Worm (Caenorhabditis elegans) whole organism, early embryonic: ENCODE results near the gene str-101.

Experiments used
- B0310.2 ChIP-seq: sonication (generic microtip); optimal IDR thresholded peaks from 2 replicates; lab custom pipeline; 2016; ENCODE audit warnings: mild to moderate bottlenecking, missing genetic modification characterization, missing compliant biosample characterization
- F13C5.2 ChIP-seq: sonication (generic microtip); optimal IDR thresholded peaks from 2 replicates; lab custom pipeline; 2017; ENCODE audit warnings: mild to moderate bottlenecking, missing genetic modification characterization, inconsistent platforms, missing compliant biosample characterization
- aly-1 ChIP-seq: sonication (generic microtip); optimal IDR thresholded peaks from 2 replicates; lab custom pipeline; 2016; ENCODE audit warnings: missing genetic modification characterization, missing compliant biosample characterization
- ama-1 ChIP-seq: fragments of 150-350 bp; optimal IDR thresholded peaks from 2 replicates; lab custom pipeline; 2014
- ceh-13 ChIP-seq: fragments of 200-800 bp; sonication (Bioruptor generic); optimal IDR thresholded peaks from 2 replicates; lab custom pipeline; 2018; ENCODE audit warnings: mild to moderate bottlenecking, missing genetic modification characterization, missing compliant biosample characterization
- ceh-36 ChIP-seq: sonication (generic microtip); optimal IDR thresholded peaks from 2 replicates; lab custom pipeline; 2016; ENCODE audit warnings: missing genetic modification characterization, inconsistent platforms, missing compliant biosample characterization
- ets-7 ChIP-seq: sonication (generic microtip); optimal IDR thresholded peaks from 2 replicates; lab custom pipeline; 2016; ENCODE audit warnings: missing genotype, missing genetic modification characterization, missing compliant biosample characterization
- flt-1 ChIP-seq: fragments of 200-800 bp; sonication (Bioruptor generic); IDR thresholded peaks from 2 replicates; pipeline ENCODE4 v1.3.6; 2022; ENCODE audit warnings: missing genetic modification characterization, missing compliant biosample characterization
- hmbx-1 ChIP-seq: sonication (generic microtip); optimal IDR thresholded peaks from 2 replicates; lab custom pipeline; 2016; ENCODE audit warnings: mild to moderate bottlenecking, missing genetic modification characterization, missing compliant biosample characterization
- hmg-4 ChIP-seq: fragments of 200-800 bp; sonication (Bioruptor generic); optimal IDR thresholded peaks from 2 replicates; lab custom pipeline; 2018; ENCODE audit warnings: mild to moderate bottlenecking, missing genetic modification characterization, missing compliant biosample characterization
- hnd-1 ChIP-seq: sonication (generic microtip); optimal IDR thresholded peaks from 2 replicates; lab custom pipeline; 2016; ENCODE audit warnings: missing genetic modification characterization, missing compliant biosample characterization
- pes-1 ChIP-seq: fragments of 200-800 bp; sonication (Bioruptor generic); IDR thresholded peaks from 2 replicates; pipeline ENCODE4 v1.3.6; 2022; ENCODE audit warnings: missing genetic modification reagents, missing genetic modification characterization, missing compliant biosample characterization
- scrt-1 ChIP-seq: fragments of 200-800 bp; sonication (Bioruptor generic); IDR thresholded peaks from 2 replicates; pipeline ENCODE4 v1.3.6; 2022; ENCODE audit warnings: missing genetic modification characterization, missing compliant biosample characterization
- sea-1 ChIP-seq: fragments of 200-800 bp; sonication (Bioruptor generic); conservative IDR thresholded peaks from 2 replicates; pipeline ENCODE4 v1.3.6; 2022; ENCODE audit warnings: missing genetic modification characterization, missing compliant biosample characterization
- tbx-11 ChIP-seq: fragments of 200-800 bp; sonication (Bioruptor generic); IDR thresholded peaks from 2 replicates; pipeline ENCODE4 v1.3.6; 2022; ENCODE audit warnings: missing genetic modification characterization, missing compliant biosample characterization
- tbx-37 ChIP-seq: fragments of 200-800 bp; sonication (Bioruptor generic); conservative IDR thresholded peaks from 2 replicates; pipeline ENCODE4 v1.3.6; 2022; ENCODE audit warnings: missing genetic modification reagents, missing genetic modification characterization, missing compliant biosample characterization
- tra-4 ChIP-seq: sonication (generic microtip); optimal IDR thresholded peaks from 2 replicates; lab custom pipeline; 2017; ENCODE audit warnings: missing genetic modification characterization, missing compliant biosample characterization

str-101 gene

DNA sequence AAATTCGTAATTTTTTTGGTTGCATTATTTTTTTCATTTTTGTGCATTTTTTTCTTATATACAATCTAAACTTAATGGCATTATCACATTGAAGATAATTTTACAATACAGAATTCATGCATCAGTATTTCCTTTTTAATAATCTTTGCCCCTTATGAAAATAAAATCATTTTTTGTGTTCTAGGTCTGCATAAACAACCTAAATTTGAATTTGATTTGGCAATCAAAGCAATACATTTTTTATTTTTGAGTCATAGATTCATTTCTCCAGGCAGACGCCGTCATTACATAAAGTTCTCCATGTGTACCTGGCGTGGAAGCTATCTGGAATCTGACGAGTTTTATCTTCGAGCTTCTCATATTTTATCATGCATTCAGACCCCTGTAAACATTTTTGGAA is 10.1 kb upstream of the str-101 start, which contains the start of gene srh-140:
Gene srh-140, plus strand, starts transcription at position 301 of the 400 bp plus-strand sequence.
- TF ChIP-seq ceh-36 (no peak), ets-7 (no peak), ceh-13 (GFP tag; lab: Kevin White, UChicago) (no peak)

DNA sequence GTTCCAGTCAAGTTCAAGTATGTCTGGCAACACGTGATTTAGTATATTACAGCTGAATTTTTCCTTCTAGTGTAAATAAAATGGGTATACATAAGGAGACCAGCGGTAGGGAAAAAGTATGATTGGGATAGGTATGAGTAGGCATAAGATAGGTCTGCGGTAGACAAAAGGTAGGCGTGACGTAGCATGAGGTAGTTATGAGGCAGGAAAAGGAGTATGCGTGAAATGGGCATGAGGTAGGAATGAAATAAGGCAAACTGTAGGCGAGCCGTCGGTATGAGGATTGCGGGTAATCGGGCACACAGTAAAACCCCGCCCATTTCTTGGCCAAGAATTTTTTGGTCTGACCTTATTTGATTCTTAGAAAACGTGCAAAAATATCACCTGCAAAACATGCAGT is 9.6 kb upstream of the str-101 start:
- no peak for TF ChIP-seq ets-7

DNA sequence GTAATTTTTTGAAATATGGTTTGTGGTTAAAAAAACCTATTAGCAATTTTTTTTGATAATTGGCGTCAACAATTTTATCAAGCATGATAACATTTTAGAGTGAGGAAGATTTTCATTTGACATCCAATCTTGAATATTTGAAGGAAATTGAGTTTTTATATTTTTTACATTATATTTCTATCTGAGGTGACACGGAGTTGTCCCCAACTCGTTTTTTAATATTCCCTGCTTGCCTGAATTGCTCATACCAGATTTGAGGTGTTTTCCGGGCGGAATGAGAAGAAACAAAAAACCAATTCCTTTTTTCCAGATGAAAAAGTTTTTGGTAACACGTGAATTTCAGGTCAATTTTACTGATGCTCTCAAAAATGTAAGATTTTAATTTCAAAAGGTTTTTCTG is 7.8 kb upstream of the str-101 start, which contains the start of gene Y6E2A.7:
Gene Y6E2A.7, plus strand, starts transcription at position 301 of the 400 bp plus-strand sequence.
- no peak for TF ChIP-seq sea-1 (GFP tag; lab: Robert Waterston, UW)
- TF ChIP-seq flt-1 (GFP tag; lab: Robert Waterston, UW), result no peak

- TF ChIP-seq tbx-11 (GFP tag; lab: Robert Waterston, UW) (no peak), sea-1 (GFP tag; lab: Robert Waterston, UW) (no peak), ceh-13 (GFP tag; lab: Kevin White, UChicago) (no peak), B0310.2 (tag; lab: Kevin White, UChicago) (no peak), ceh-36 (no peak), F13C5.2 (tag; lab: Kevin White, UChicago) (no peak), hmg-4 (no peak), pes-1 (GFP tag; lab: Robert Waterston, UW) (no peak), aly-1 (tag; lab: Kevin White, UChicago) (no peak), hnd-1 (no peak), ets-7 (no peak), flt-1 (GFP tag; lab: Robert Waterston, UW) (no peak), tra-4 (tag; lab: Kevin White, UChicago) (no peak), hmbx-1 (no peak), tbx-37 (no peak), scrt-1 (GFP tag; lab: Robert Waterston, UW) (no peak), ama-1 (lab: Kevin White, UChicago) (no peak)
Measured at ce11 chrV:15718562-15718961, 6.8 kb upstream of the str-101 start, which contains the start of gene Y6E2A.5. Gene Y6E2A.5, minus strand, starts transcription at chrV:15718662.

DNA sequence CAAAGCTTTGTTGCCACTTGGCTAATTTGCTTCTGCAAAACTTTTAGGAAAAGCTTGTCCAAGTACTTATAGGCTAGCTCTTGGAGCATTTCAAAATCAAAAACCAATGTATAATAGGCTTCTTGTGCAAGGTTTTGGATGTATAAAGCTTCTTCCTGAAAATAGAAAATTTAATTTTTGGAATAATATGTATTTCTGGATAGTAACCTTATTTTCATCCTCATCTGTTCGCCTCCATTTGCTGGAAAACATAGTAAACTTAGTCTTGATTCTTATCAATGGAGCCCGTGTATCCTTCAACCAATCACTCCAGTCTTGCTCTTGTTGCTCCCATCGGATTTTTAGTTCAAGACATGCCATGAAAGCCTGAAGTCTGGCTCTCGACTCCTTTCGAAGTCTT is 4.9 kb upstream of the str-101 start, which contains the start of gene Y6E2A.4:
Gene Y6E2A.4, minus strand, starts transcription at position 101 of the 400 bp plus-strand sequence.
- no peak for TF ChIP-seq tbx-37
- TF ChIP-seq ceh-36, result no peak
- no peak for TF ChIP-seq pes-1 (GFP tag; lab: Robert Waterston, UW)
- no peak for TF ChIP-seq hmg-4
- TF ChIP-seq sea-1 (GFP tag; lab: Robert Waterston, UW), result no peak
- no peak for TF ChIP-seq aly-1 (tag; lab: Kevin White, UChicago)
- no peak for TF ChIP-seq ets-7
- TF ChIP-seq tra-4 (tag; lab: Kevin White, UChicago), result no peak
- TF ChIP-seq ceh-13 (GFP tag; lab: Kevin White, UChicago), result no peak
- TF ChIP-seq hnd-1, result no peak
- TF ChIP-seq scrt-1 (GFP tag; lab: Robert Waterston, UW), result no peak
- TF ChIP-seq ama-1 (lab: Kevin White, UChicago), result no peak
- TF ChIP-seq F13C5.2 (tag; lab: Kevin White, UChicago), result no peak
- no peak for TF ChIP-seq tbx-11 (GFP tag; lab: Robert Waterston, UW)
- TF ChIP-seq flt-1 (GFP tag; lab: Robert Waterston, UW), result no peak
- TF ChIP-seq B0310.2 (tag; lab: Kevin White, UChicago), result no peak
- no peak for TF ChIP-seq hmbx-1

DNA sequence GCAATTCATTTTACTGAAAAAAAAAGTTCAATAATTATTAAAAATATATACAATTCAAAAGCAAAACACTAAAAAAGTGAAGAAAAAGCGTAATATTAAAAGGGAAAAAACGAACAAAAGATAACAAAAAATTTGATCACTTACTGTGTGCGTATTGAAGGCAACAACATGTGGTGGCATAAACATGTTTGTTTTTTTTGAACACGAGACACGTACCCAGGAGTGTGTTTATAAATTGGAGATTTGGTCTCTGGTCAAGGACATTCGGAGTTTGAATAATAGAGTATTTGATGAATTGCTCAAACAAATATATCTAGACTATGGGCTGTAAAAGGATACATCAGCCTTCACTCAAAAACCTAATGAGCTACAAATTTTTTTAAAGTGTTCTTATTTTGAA is 3.8 kb upstream of the str-101 start:
- TF ChIP-seq B0310.2 (tag; lab: Kevin White, UChicago) (no peak), ceh-13 (GFP tag; lab: Kevin White, UChicago) (no peak), ama-1 (lab: Kevin White, UChicago) (no peak), ceh-36 (no peak), pes-1 (GFP tag; lab: Robert Waterston, UW) (no peak), scrt-1 (GFP tag; lab: Robert Waterston, UW) (no peak), tbx-37 (no peak)

- no peak for TF ChIP-seq tra-4 (tag; lab: Kevin White, UChicago)
- TF ChIP-seq flt-1 (GFP tag; lab: Robert Waterston, UW), result no peak
- no peak for TF ChIP-seq tbx-11 (GFP tag; lab: Robert Waterston, UW)
- no peak for TF ChIP-seq hmbx-1
- TF ChIP-seq hmg-4, result no peak
- no peak for TF ChIP-seq sea-1 (GFP tag; lab: Robert Waterston, UW)
- TF ChIP-seq F13C5.2 (tag; lab: Kevin White, UChicago), result no peak
- TF ChIP-seq ama-1 (lab: Kevin White, UChicago), result no peak
- no peak for TF ChIP-seq pes-1 (GFP tag; lab: Robert Waterston, UW)
- TF ChIP-seq ceh-13 (GFP tag; lab: Kevin White, UChicago), result no peak
- TF ChIP-seq ceh-36, result no peak
- no peak for TF ChIP-seq scrt-1 (GFP tag; lab: Robert Waterston, UW)
Measured at ce11 chrV:15712385-15712784, 587 bp upstream of the str-101 start.

DNA sequence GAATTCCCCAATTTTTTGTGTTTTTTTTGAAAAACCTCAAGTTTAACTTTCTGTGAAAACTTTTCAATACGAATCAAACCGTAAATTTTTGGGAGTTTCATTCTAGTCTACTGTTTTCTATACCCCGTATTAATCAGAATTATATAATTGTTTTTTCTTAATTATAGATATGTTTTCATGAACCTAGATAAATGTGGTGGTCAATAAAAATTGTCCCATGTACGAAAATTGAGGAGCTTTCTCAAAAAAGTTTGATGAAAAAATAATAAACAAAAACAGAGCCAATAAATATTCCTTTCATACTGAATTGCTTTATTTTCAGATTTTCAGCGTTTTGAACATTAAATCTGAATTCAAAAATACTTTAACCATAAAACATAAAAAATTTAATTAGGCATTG is 1.4 kb downstream of the str-101 start, which contains the start of gene Y6E2A.1:
Gene Y6E2A.1, minus strand, starts transcription at position 101 of the 400 bp plus-strand sequence.
- TF ChIP-seq flt-1 (GFP tag; lab: Robert Waterston, UW) (no peak), hmg-4 (no peak), tbx-37 (no peak), F13C5.2 (tag; lab: Kevin White, UChicago) (no peak), aly-1 (tag; lab: Kevin White, UChicago) (no peak), B0310.2 (tag; lab: Kevin White, UChicago) (no peak), hmbx-1 (no peak), tra-4 (tag; lab: Kevin White, UChicago) (no peak), tbx-11 (GFP tag; lab: Robert Waterston, UW) (no peak), sea-1 (GFP tag; lab: Robert Waterston, UW) (no peak), ama-1 (lab: Kevin White, UChicago) (no peak), ceh-36 (no peak), hnd-1 (no peak), pes-1 (GFP tag; lab: Robert Waterston, UW) (no peak)
